Fruit fly (Drosophila melanogaster) whole organism, embryonic: ENCODE data around the gene CG11374.

Experiments used
- Atf3 ChIP-seq: fragments of 200-800 bp; sonication (Bioruptor generic); optimal IDR thresholded peaks from 3 replicates; lab custom pipeline; 2016; ENCODE audit warnings: missing biosample characterization, missing genetic modification characterization
- CG10147 ChIP-seq: fragments of 200-800 bp; sonication (Bioruptor generic); optimal IDR thresholded peaks from 2 replicates; lab custom pipeline; 2019; ENCODE audit warnings: missing biosample characterization, mild to moderate bottlenecking, missing genetic modification characterization, moderate library complexity
- CG10209 ChIP-seq: fragments of 200-800 bp; sonication (Bioruptor generic); optimal IDR thresholded peaks from 3 replicates; lab custom pipeline; 2017; ENCODE audit warnings: missing biosample characterization, mild to moderate bottlenecking, missing genetic modification characterization, missing genetic modification reagents
- CG10431 ChIP-seq: fragments of 200-800 bp; sonication (Bioruptor generic); optimal IDR thresholded peaks from 3 replicates; lab custom pipeline; 2018; ENCODE audit warnings: missing biosample characterization, mild to moderate bottlenecking, missing genetic modification characterization
- CG10565 ChIP-seq: fragments of 200-800 bp; sonication (Bioruptor generic); optimal IDR thresholded peaks from 3 replicates; lab custom pipeline; 2016; ENCODE audit warnings: missing biosample characterization, mild to moderate bottlenecking, missing genetic modification characterization
- CG10959 ChIP-seq: fragments of 200-800 bp; sonication (Bioruptor generic); IDR thresholded peaks from 2 replicates; pipeline ENCODE4 v1.3.6; 2022; ENCODE audit warnings: missing biosample characterization, missing genetic modification characterization
- CG10979 ChIP-seq: fragments of 200-800 bp; sonication (Bioruptor generic); optimal IDR thresholded peaks from 2 replicates; lab custom pipeline; 2018; ENCODE audit warnings: missing biosample characterization, mild to moderate bottlenecking, missing genetic modification characterization, moderate library complexity
- CG11723 ChIP-seq: fragments of 200-800 bp; sonication (Bioruptor generic); optimal IDR thresholded peaks from 2 replicates; lab custom pipeline; 2017; ENCODE audit warnings: missing biosample characterization, mild to moderate bottlenecking, missing genetic modification characterization
- CG12104 ChIP-seq: fragments of 200-800 bp; sonication (Bioruptor generic); optimal IDR thresholded peaks from 3 replicates; lab custom pipeline; 2016; ENCODE audit warnings: missing biosample characterization, missing genetic modification characterization
- CG12236 ChIP-seq: fragments of 200-800 bp; sonication (Bioruptor generic); optimal IDR thresholded peaks from 2 replicates; lab custom pipeline; 2016; ENCODE audit warnings: missing biosample characterization, missing genetic modification characterization
- CG15601 ChIP-seq: fragments of 200-800 bp; sonication (Bioruptor generic); optimal IDR thresholded peaks from 3 replicates; lab custom pipeline; 2019; ENCODE audit warnings: missing biosample characterization, mild to moderate bottlenecking, missing genetic modification characterization, moderate library complexity
- CG15696 ChIP-seq: fragments of 200-800 bp; sonication (Bioruptor generic); optimal IDR thresholded peaks from 2 replicates; lab custom pipeline; 2019; ENCODE audit warnings: missing biosample characterization, mild to moderate bottlenecking, missing genetic modification characterization, moderate library complexity
- CG16863 ChIP-seq: fragments of 200-800 bp; sonication (Bioruptor generic); optimal IDR thresholded peaks from 3 replicates; lab custom pipeline; 2016; ENCODE audit warnings: missing biosample characterization, missing genetic modification characterization
- CG33213 ChIP-seq: fragments of 200-800 bp; sonication (Bioruptor generic); optimal IDR thresholded peaks from 3 replicates; lab custom pipeline; 2016; ENCODE audit warnings: missing biosample characterization, missing genetic modification characterization
- CG7372 ChIP-seq: fragments of 200-800 bp; sonication (Bioruptor generic); IDR thresholded peaks from 2 replicates; pipeline ENCODE4 v1.3.6; 2022; ENCODE audit warnings: missing biosample characterization, missing genetic modification characterization
- CG7556 ChIP-seq: fragments of 200-800 bp; sonication (Bioruptor generic); optimal IDR thresholded peaks from 2 replicates; lab custom pipeline; 2017; ENCODE audit warnings: missing biosample characterization, mild to moderate bottlenecking, missing genetic modification characterization
- CG8290 ChIP-seq, 3 experiments: fragments of 200-800 bp; sonication (Bioruptor generic); optimal IDR thresholded peaks; 2 replicates each; lab custom pipeline; 2016 to 2019; ENCODE audit warnings: missing biosample characterization in 3 of 3, missing genetic modification characterization in 3 of 3, mild to moderate bottlenecking in 2 of 3, moderate library complexity in 1 of 3
- CG8478 ChIP-seq: fragments of >200 bp; optimal IDR thresholded peaks from 2 replicates; lab custom pipeline; 2018
- CG8944 ChIP-seq: fragments of 200-800 bp; sonication (Bioruptor generic); optimal IDR thresholded peaks from 3 replicates; lab custom pipeline; 2016; ENCODE audit warnings: missing biosample characterization, missing genetic modification characterization
- CG9727 ChIP-seq: fragments of 200-800 bp; sonication (Bioruptor generic); optimal IDR thresholded peaks from 3 replicates; lab custom pipeline; 2017; ENCODE audit warnings: missing biosample characterization, mild to moderate bottlenecking, missing genetic modification characterization
- CTCF ChIP-seq: fragments of 200-800 bp; sonication (Bioruptor generic); optimal IDR thresholded peaks from 2 replicates; lab custom pipeline; 2017; ENCODE audit warnings: missing biosample characterization, mild to moderate bottlenecking, missing genetic modification characterization, moderate library complexity
- CoRest ChIP-seq: fragments of 200-800 bp; sonication (Bioruptor generic); optimal IDR thresholded peaks from 3 replicates; lab custom pipeline; 2018; ENCODE audit warnings: missing biosample characterization, mild to moderate bottlenecking, missing genetic modification characterization, moderate library complexity
- Dbx ChIP-seq: fragments of 200-800 bp; sonication (Bioruptor generic); IDR thresholded peaks from 3 replicates; pipeline ENCODE4 v1.3.6; 2022; ENCODE audit warnings: missing biosample characterization, missing genetic modification characterization
- HHEX ChIP-seq: fragments of 200-800 bp; sonication (Bioruptor generic); optimal IDR thresholded peaks from 3 replicates; lab custom pipeline; 2017; ENCODE audit warnings: missing biosample characterization, mild to moderate bottlenecking, missing genetic modification characterization, missing genetic modification reagents
- Kr ChIP-seq: fragments of 200-800 bp; sonication (Bioruptor generic); optimal IDR thresholded peaks from 2 replicates; lab custom pipeline; 2017; ENCODE audit warnings: missing biosample characterization, mild to moderate bottlenecking, missing genetic modification characterization
- NK7.1 ChIP-seq: fragments of 200-800 bp; sonication (Bioruptor generic); optimal IDR thresholded peaks from 3 replicates; lab custom pipeline; 2016; ENCODE audit warnings: missing biosample characterization, missing genetic modification characterization
- Nf-YA ChIP-seq: fragments of 200-800 bp; sonication (Bioruptor generic); IDR thresholded peaks from 2 replicates; pipeline ENCODE4 v1.3.6; 2022; ENCODE audit warnings: missing biosample characterization, missing genetic modification characterization
- Pdp1 ChIP-seq, 2 experiments: fragments of 200-800 bp; sonication (Bioruptor generic); optimal IDR thresholded peaks; 3 replicates each; lab custom pipeline; 2016; ENCODE audit warnings: missing biosample characterization in 2 of 2, missing genetic modification characterization in 2 of 2, mild to moderate bottlenecking in 1 of 2, moderate library complexity in 1 of 2
- Side ChIP-seq: fragments of 200-800 bp; sonication (Bioruptor generic); optimal IDR thresholded peaks from 2 replicates; lab custom pipeline; 2016; ENCODE audit warnings: missing biosample characterization, missing genetic modification characterization
- Sry-β ChIP-seq: fragments of 200-800 bp; sonication (Bioruptor generic); optimal IDR thresholded peaks from 2 replicates; lab custom pipeline; 2018; ENCODE audit warnings: missing biosample characterization, mild to moderate bottlenecking, missing genetic modification characterization, moderate library complexity
- Ssrp ChIP-seq: fragments of 200-800 bp; sonication (Bioruptor generic); optimal IDR thresholded peaks from 2 replicates; lab custom pipeline; 2018; ENCODE audit warnings: missing biosample characterization, mild to moderate bottlenecking, missing genetic modification characterization, moderate library complexity
- YL-1 ChIP-seq: fragments of 200-800 bp; sonication (Bioruptor generic); optimal IDR thresholded peaks from 3 replicates; lab custom pipeline; 2017; ENCODE audit warnings: missing biosample characterization, mild to moderate bottlenecking, missing genetic modification characterization
- al ChIP-seq: fragments of 200-800 bp; sonication (Bioruptor generic); IDR thresholded peaks from 2 replicates; pipeline ENCODE4 v1.3.6; 2022; ENCODE audit warnings: missing biosample characterization, missing genetic modification characterization
- aop ChIP-seq: fragments of 200-800 bp; sonication (Bioruptor generic); IDR thresholded peaks from 2 replicates; pipeline ENCODE4 v1.3.6; 2022; ENCODE audit warnings: missing biosample characterization, missing genetic modification characterization
- ato ChIP-seq: fragments of 200-800 bp; sonication (Bioruptor generic); IDR thresholded peaks from 2 replicates; pipeline ENCODE4 v1.3.6; 2022; ENCODE audit warnings: missing biosample characterization, missing genetic modification characterization; ENCODE audit not compliant: partially characterized antibody
- bab2 ChIP-seq: fragments of 200-800 bp; sonication (Bioruptor generic); optimal IDR thresholded peaks from 2 replicates; lab custom pipeline; 2016; ENCODE audit warnings: missing biosample characterization, missing genetic modification characterization
- cato ChIP-seq: fragments of 200-800 bp; sonication (Bioruptor generic); optimal IDR thresholded peaks from 2 replicates; lab custom pipeline; 2016; ENCODE audit warnings: missing biosample characterization, missing genetic modification characterization, borderline replicate concordance
- chif ChIP-seq, 2 experiments: fragments of 200-800 bp; sonication (Bioruptor generic); optimal IDR thresholded peaks; 3 replicates each; lab custom pipeline; 2016; ENCODE audit warnings: missing biosample characterization in 2 of 2, missing genetic modification characterization in 2 of 2
- chinmo ChIP-seq: fragments of 200-800 bp; sonication (Bioruptor generic); IDR thresholded peaks from 4 replicates; pipeline ENCODE4 v1.3.6; 2022; ENCODE audit warnings: missing biosample characterization, missing genetic modification characterization; ENCODE audit not compliant: partially characterized antibody
- corto ChIP-seq: fragments of 200-800 bp; sonication (Bioruptor generic); optimal IDR thresholded peaks from 2 replicates; lab custom pipeline; 2016; ENCODE audit warnings: missing biosample characterization, mild to moderate bottlenecking, missing genetic modification characterization, moderate library complexity
- dati ChIP-seq: fragments of 200-800 bp; sonication (Bioruptor generic); IDR thresholded peaks from 2 replicates; pipeline ENCODE4 v1.3.6; 2022; ENCODE audit warnings: missing biosample characterization, missing genetic modification characterization
- esg ChIP-seq: fragments of 200-800 bp; sonication (Bioruptor generic); conservative IDR thresholded peaks from 2 replicates; pipeline ENCODE4 v1.3.6; 2022; ENCODE audit warnings: missing biosample characterization, missing genetic modification characterization
- inv ChIP-seq: fragments of 200-800 bp; sonication (Bioruptor generic); IDR thresholded peaks from 2 replicates; pipeline ENCODE4 v1.3.6; 2022; ENCODE audit warnings: missing biosample characterization, missing genetic modification characterization; ENCODE audit not compliant: partially characterized antibody
- jumu ChIP-seq: fragments of 200-800 bp; sonication (Bioruptor generic); optimal IDR thresholded peaks from 3 replicates; lab custom pipeline; 2016; ENCODE audit warnings: missing biosample characterization, missing genetic modification characterization
- kay ChIP-seq: fragments of 200-800 bp; sonication (Bioruptor generic); optimal IDR thresholded peaks from 2 replicates; lab custom pipeline; 2016; ENCODE audit warnings: missing biosample characterization, missing genetic modification characterization
- otp ChIP-seq: fragments of 200-800 bp; sonication (Bioruptor generic); IDR thresholded peaks from 3 replicates; pipeline ENCODE4, ENCODE4 v1.3.6; 2022; ENCODE audit warnings: missing biosample characterization, missing genetic modification characterization
- sim ChIP-seq: fragments of 200-800 bp; sonication (Bioruptor generic); IDR thresholded peaks from 2 replicates; pipeline ENCODE4 v1.3.6; 2022; ENCODE audit warnings: missing biosample characterization, missing genetic modification characterization
- twi ChIP-seq: fragments of 200-800 bp; optimal IDR thresholded peaks from 2 replicates; lab custom pipeline; 2019; ENCODE audit warnings: missing biosample characterization, mild to moderate bottlenecking, missing genetic modification characterization, moderate library complexity
- unc-4 ChIP-seq: fragments of 200-800 bp; sonication (Bioruptor generic); IDR thresholded peaks from 2 replicates; pipeline ENCODE4 v1.3.6; 2022; ENCODE audit warnings: missing biosample characterization, missing genetic modification characterization; ENCODE audit not compliant: partially characterized antibody

The CG11374 gene

DNA sequence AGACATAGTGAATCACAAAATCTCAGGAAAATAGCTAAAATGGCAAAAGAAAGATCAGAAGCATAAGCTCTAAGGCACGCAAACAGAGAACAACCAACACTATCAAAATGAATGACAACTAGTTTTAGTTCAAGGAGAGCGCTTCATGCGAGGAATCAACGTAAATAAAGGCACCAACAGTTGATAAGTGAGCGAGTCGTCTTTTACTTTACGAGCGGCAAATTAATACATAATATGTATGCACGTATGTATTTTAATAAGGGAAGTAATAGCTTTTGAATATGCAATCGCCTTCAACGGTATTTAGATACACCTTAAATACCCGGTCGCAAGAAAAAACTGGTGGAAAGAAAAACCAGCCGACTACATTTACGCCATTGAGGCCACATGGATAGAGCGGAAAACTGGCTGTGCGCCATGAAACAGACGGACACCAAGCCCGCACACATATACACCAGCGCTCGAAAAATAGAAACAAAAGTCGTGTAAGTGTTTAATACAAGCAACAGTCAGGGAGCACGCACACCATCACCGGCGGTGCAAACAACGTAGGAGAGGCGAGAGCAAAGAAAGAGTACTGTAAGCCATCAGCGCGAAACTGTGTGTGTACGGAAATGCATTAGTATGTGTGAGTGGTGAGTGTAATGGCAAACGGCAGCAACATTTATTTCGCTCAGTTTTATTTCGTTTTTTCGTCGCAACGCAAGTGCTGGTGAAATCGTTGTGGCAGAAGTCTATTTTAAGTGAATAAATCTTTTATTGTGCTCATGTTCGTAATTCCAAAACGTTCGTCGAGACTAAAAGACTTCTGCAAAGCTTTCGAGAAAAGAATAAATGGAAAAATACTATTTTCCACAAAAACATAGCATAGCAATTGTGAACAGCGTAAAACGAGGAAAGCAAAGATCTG, 9.5 kb upstream of the CG11374 start, which contains the start of gene dbr:
TSS of gene dbr (plus strand) at position 114 of the 910 bp plus-strand sequence.
- TF ChIP-seq Atf3: no peak
- TF ChIP-seq CoRest: peak; percentile 58
- TF ChIP-seq Sry-β: no peak
- no peak for TF ChIP-seq Kr (GFP tag; lab: Kevin White, UChicago)
- TF ChIP-seq esg: no peak
- TF ChIP-seq inv (GFP tag; lab: Robert Waterston, UW): no peak
- TF ChIP-seq dati: no peak
- no peak for TF ChIP-seq NK7.1
- peak; percentile 89 for TF ChIP-seq chinmo (GFP tag; lab: Robert Waterston, UW)
- TF ChIP-seq CG15696 (tag; lab: Kevin White, UChicago): no peak
- TF ChIP-seq al (GFP tag; lab: Robert Waterston, UW): no peak
- TF ChIP-seq CG11723 (GFP tag; lab: Kevin White, UChicago): no peak
- peak; percentile 82 for TF ChIP-seq twi (tag; lab: Kevin White, UChicago)
- TF ChIP-seq CG7556: no peak
- peak; percentile 17 for TF ChIP-seq CG10979 (tag; lab: Kevin White, UChicago)
- no peak for TF ChIP-seq Side (GFP tag; lab: Kevin White, UChicago)
- peak in 1 of 2 experiments; percentile 92 for TF ChIP-seq Pdp1 (GFP tag; optimal IDR thresholded peaks at IDR 0.05; lab: Kevin White, UChicago)
- peak; percentile 32 for TF ChIP-seq corto (GFP tag; lab: Kevin White, UChicago)
- peak; percentile 11 for TF ChIP-seq HHEX (GFP tag; lab: Kevin White, UChicago)
- no peak for TF ChIP-seq CTCF
- TF ChIP-seq aop: no peak
- TF ChIP-seq Nf-YA (GFP tag; lab: Robert Waterston, UW): no peak
- TF ChIP-seq CG10565 (GFP tag; lab: Kevin White, UChicago): no peak
- no peak for TF ChIP-seq sim (GFP tag; lab: Robert Waterston, UW)
- TF ChIP-seq cato (GFP tag; lab: Kevin White, UChicago): no peak
- no peak for TF ChIP-seq otp (GFP tag; lab: Robert Waterston, UW)
- TF ChIP-seq bab2 (GFP tag; lab: Kevin White, UChicago): no peak
- TF ChIP-seq CG16863 (GFP tag; lab: Kevin White, UChicago): no peak
- TF ChIP-seq CG7372 (GFP tag; lab: Robert Waterston, UW): no peak
- peak; percentile 35; the same call in 1 of the 3 replicates for TF ChIP-seq Dbx (GFP tag; lab: Robert Waterston, UW)
- no peak for TF ChIP-seq chif (GFP tag; optimal IDR thresholded peaks at IDR 0.05; lab: Kevin White, UChicago)
- peak; percentile 35 for TF ChIP-seq YL-1 (GFP tag; lab: Kevin White, UChicago)
- TF ChIP-seq CG8944 (GFP tag; lab: Kevin White, UChicago): no peak
- no peak for TF ChIP-seq CG12236 (GFP tag; lab: Kevin White, UChicago)
- TF ChIP-seq jumu (GFP tag; lab: Kevin White, UChicago): no peak
- no peak for TF ChIP-seq CG12104 (GFP tag; lab: Kevin White, UChicago)
- no peak for TF ChIP-seq CG10147
- TF ChIP-seq Ssrp (tag; lab: Kevin White, UChicago): no peak
- TF ChIP-seq CG9727 (GFP tag; lab: Kevin White, UChicago): no peak
- TF ChIP-seq CG8478 (lab: Kevin White, UChicago): no peak
- no peak for TF ChIP-seq CG10431 (GFP tag; lab: Kevin White, UChicago)
- TF ChIP-seq unc-4 (GFP tag; lab: Robert Waterston, UW): no peak
- no peak for TF ChIP-seq CG8290 (GFP tag; optimal IDR thresholded peaks at IDR 0.05; lab: Kevin White, UChicago)
- TF ChIP-seq CG8290 (tag; optimal IDR thresholded peaks at IDR 0.05; lab: Kevin White, UChicago): peak in 1 of 2 experiments; percentile 70
- no peak for TF ChIP-seq CG15601 (tag; lab: Kevin White, UChicago)
- TF ChIP-seq CG33213 (GFP tag; lab: Kevin White, UChicago): no peak
- TF ChIP-seq CG10959 (GFP tag; lab: Robert Waterston, UW): no peak
- TF ChIP-seq ato (GFP tag; lab: Robert Waterston, UW): no peak
- TF ChIP-seq kay (GFP tag; lab: Kevin White, UChicago): no peak
- no peak for TF ChIP-seq CG10209 (GFP tag; lab: Kevin White, UChicago)
